Worm (Caenorhabditis elegans): Measurements from ENCODE around the gene msp-45.

DNA sequence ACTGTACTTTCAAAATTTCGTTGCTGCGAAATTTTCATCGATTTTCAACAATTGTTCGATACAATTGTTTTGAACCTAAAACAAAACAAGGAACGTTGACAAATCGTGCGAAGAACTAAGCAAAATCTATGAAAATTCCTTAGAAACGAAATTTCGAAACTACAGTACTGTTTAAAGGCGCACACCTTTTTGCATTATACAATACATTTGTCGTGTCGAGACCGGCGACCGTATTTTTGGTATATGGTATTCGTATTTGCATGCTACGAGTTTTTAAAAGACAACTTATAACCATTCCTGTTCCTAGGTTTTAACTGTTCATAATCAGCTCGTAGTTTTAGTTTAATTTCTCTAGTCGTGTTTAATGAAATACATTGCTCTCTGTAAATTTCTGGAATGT lies 21.7 kb upstream of the msp-45 start:
- TF ChIP-seq skn-1 (tag; optimal IDR thresholded peaks at IDR 0.05) = no peak
- TF ChIP-seq lsy-12 (tag; optimal IDR thresholded peaks at IDR 0.05) = no peak
- no peak for TF ChIP-seq zag-1 (tag; optimal IDR thresholded peaks at IDR 0.05)
- TF ChIP-seq elt-3 (tag; optimal IDR thresholded peaks at IDR 0.05) = no peak
- no peak for TF ChIP-seq unc-62 (GFP tag; optimal IDR thresholded peaks at IDR 0.05)
- TF ChIP-seq ceh-82 (tag; optimal IDR thresholded peaks at IDR 0.05) = no peak
- TF ChIP-seq nhr-12 (tag; optimal IDR thresholded peaks at IDR 0.05) = no peak
- no peak for TF ChIP-seq nhr-11 (tag; optimal IDR thresholded peaks at IDR 0.05)
- no peak for TF ChIP-seq ztf-11 (tag; optimal IDR thresholded peaks at IDR 0.05)
- TF ChIP-seq ZK546.5 (tag; optimal IDR thresholded peaks at IDR 0.05) = no peak
- no peak for TF ChIP-seq mdl-1 (tag; optimal IDR thresholded peaks at IDR 0.05)
- TF ChIP-seq fkh-10 (GFP tag; optimal IDR thresholded peaks at IDR 0.05) = no peak
- TF ChIP-seq nhr-28 (tag; optimal IDR thresholded peaks at IDR 0.05) = no peak

All from whole organism, L3 larva.